Fruit fly (Drosophila melanogaster): ENCODE results near the gene dyw.

- TF ChIP-seq CTCF (optimal IDR thresholded peaks at IDR 0.05) = no peak
- TF ChIP-seq CG8478 (optimal IDR thresholded peaks at IDR 0.05) = no peak
Observed at dm6 chrX:2698064-2698894, 4.6 kb upstream of the dyw start, which contains the start of the genes Spg7 and Lint-O.
